Worm (Caenorhabditis elegans): ENCODE results near the gene ZK688.1.

ZK688.1 gene

DNA sequence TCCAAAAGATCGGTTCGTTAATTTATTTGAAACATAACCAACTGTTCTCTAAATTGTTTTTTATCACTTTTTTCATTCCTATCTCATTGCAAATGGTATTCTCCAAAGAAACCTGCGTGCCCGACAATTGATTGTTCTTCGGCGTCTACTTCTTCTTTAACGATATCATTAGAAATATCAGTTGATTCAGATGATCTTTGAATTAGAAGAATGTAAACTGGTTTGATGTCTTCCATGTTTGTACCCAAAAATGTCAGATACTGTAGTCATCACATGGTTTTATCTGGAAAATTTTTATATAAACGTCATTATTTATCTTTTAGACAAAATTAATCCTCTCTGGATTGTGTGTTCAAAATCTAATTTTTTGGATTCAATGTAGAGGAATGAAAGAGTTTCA, 11.6 kb upstream of the ZK688.1 start (continued):
- no peak for TF ChIP-seq ZK546.5 (tag; optimal IDR thresholded peaks at IDR 0.05)
- TF ChIP-seq ceh-82 (tag; optimal IDR thresholded peaks at IDR 0.05): no peak
- TF ChIP-seq alr-1 (tag; optimal IDR thresholded peaks at IDR 0.05): no peak
- no peak for TF ChIP-seq crh-2 (tag; optimal IDR thresholded peaks at IDR 0.05)
- no peak for TF ChIP-seq aly-2 (tag; optimal IDR thresholded peaks at IDR 0.05)
- TF ChIP-seq ztf-4 (tag; optimal IDR thresholded peaks at IDR 0.05): no peak
- TF ChIP-seq nhr-11 (tag; optimal IDR thresholded peaks at IDR 0.05): no peak
- peak; percentile 73 for TF ChIP-seq sma-9 (GFP tag; optimal IDR thresholded peaks at IDR 0.05)
- TF ChIP-seq sma-9 (tag; optimal IDR thresholded peaks at IDR 0.05): no peak
- TF ChIP-seq ztf-1 (GFP tag; conservative IDR thresholded peaks at IDR 0.05): no peak
- no peak for TF ChIP-seq unc-55 (GFP tag; optimal IDR thresholded peaks at IDR 0.05)
- no peak for TF ChIP-seq ama-1 (optimal IDR thresholded peaks at IDR 0.05)
- TF ChIP-seq Y55F3AM.14 (GFP tag; optimal IDR thresholded peaks at IDR 0.05): no peak

DNA sequence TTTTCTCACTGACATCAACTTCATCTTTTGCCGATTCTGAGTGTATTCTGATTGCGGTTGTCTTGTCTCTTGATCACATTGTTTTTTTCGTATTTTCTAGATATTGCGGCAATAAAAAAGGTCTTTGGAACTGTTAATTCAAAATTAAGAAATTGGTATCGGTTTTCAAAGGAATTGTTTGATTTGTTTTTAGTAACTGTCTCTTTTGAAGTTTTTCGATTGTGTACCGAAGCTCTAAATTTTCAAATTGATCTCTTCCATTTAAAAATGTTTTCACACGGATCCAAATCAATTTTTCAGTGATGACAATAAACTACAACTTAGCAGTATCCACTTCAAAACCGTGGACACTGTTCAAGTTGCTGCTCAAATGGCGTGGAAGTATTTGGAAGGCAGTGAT, 8.6 kb upstream of the ZK688.1 start, which contains the start of gene best-24:
Gene best-24, plus strand, starts transcription at position 301 of the 400 bp plus-strand sequence.
- TF ChIP-seq crh-2 (tag; optimal IDR thresholded peaks at IDR 0.05) (no peak), nhr-237 (tag; optimal IDR thresholded peaks at IDR 0.05) (no peak), sem-4 (tag; optimal IDR thresholded peaks at IDR 0.05) (no peak), unc-62 (GFP tag; optimal IDR thresholded peaks at IDR 0.05) (no peak), ztf-1 (GFP tag; conservative IDR thresholded peaks at IDR 0.05) (no peak)

DNA sequence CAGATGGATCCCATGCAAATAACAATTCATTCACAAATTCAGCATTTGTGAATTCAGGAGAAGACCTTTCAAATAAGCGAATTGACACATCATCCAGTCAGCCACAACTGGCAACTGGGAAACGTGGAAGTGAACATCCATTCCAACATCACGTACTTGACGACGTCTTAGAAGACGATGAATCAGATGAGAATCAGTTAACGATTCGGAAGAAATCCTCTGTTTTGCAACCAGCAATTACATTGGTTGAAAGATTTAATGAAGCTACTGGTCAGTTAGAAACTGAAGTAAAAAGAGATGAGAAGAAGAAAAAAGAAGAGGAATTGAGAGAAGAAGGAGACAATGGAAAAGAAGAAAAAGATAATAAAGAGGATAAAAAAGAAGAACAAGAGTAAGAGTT, 5.9 kb upstream of the ZK688.1 start:
- no peak for TF ChIP-seq unc-39 (tag; optimal IDR thresholded peaks at IDR 0.05)
- TF ChIP-seq ZK546.5 (tag; optimal IDR thresholded peaks at IDR 0.05): no peak
- no peak for TF ChIP-seq nhr-12 (tag; optimal IDR thresholded peaks at IDR 0.05)
- TF ChIP-seq nhr-21 (tag; optimal IDR thresholded peaks at IDR 0.05): no peak
- no peak for TF ChIP-seq nhr-129 (tag; optimal IDR thresholded peaks at IDR 0.05)

DNA sequence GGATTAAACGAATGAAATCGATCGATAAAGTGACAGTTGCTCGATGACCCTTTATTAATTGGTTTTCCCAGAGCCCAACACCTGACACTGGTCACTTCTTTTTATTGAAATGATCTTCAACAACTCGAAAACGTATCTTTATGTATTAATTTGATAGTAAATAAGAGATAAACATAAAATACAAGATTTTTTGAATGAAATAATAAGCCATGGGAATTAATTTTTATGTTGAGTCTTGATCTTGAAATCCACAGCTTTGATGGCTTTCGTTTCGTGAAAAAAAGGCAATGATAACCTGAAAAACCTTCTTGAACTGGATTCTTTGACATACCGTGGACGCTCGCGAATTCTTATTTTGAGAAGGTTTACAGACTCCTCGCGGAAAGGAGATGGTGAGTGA, 1.8 kb upstream of the ZK688.1 start, which contains the start of gene pcp-5:
Gene pcp-5, minus strand, starts transcription at position 101 of the 400 bp plus-strand sequence.
- TF ChIP-seq lsy-2 (tag; optimal IDR thresholded peaks at IDR 0.05): peak in 1 of 2 experiments; percentile 6
- TF ChIP-seq dmd-4 (tag; optimal IDR thresholded peaks at IDR 0.05): no peak
- no peak for TF ChIP-seq sma-3 (GFP tag; optimal IDR thresholded peaks at IDR 0.05)

DNA sequence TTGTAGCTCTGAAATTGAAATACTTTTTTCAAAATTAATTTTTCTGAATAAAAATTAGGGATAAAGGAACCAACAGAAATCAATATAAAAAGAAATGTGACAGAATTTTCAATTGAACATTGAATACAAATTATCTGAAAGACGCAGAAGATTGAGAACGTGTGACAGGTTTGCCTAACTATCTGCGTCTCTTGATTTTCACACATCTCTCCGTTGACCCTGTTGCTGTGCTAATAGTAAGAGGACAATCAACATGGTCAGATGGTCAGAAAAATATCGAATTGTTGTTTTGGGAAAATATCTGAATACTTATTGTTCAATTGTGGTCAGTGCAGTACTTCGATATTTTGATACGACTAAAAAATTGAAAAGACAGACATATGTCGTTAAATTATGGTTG, 2.3 kb downstream of the ZK688.1 start, which contains the start of gene ZK688.7:
Gene ZK688.7, minus strand, starts transcription at position 14 of the 400 bp plus-strand sequence.
- TF ChIP-seq alr-1 (tag; optimal IDR thresholded peaks at IDR 0.05): no peak
- TF ChIP-seq gmeb-1 (tag; optimal IDR thresholded peaks at IDR 0.05): no peak
- TF ChIP-seq mdl-1 (tag; optimal IDR thresholded peaks at IDR 0.05): no peak
- peak; percentile 56 for TF ChIP-seq nhr-25 (tag; optimal IDR thresholded peaks at IDR 0.05)
- TF ChIP-seq aly-2 (tag; optimal IDR thresholded peaks at IDR 0.05): no peak
- TF ChIP-seq lsy-2 (tag; optimal IDR thresholded peaks at IDR 0.05): peak in 1 of 2 experiments; percentile 38
- TF ChIP-seq sma-9 (GFP tag; optimal IDR thresholded peaks at IDR 0.05): no peak
- no peak for TF ChIP-seq sma-9 (tag; optimal IDR thresholded peaks at IDR 0.05)
- TF ChIP-seq nhr-6 (tag; optimal IDR thresholded peaks at IDR 0.05): no peak
- TF ChIP-seq lin-11 (tag; optimal IDR thresholded peaks at IDR 0.05): no peak
- TF ChIP-seq nhr-77 (tag; optimal IDR thresholded peaks at IDR 0.05): no peak
- TF ChIP-seq lin-13 (GFP tag; optimal IDR thresholded peaks at IDR 0.05): no peak
- TF ChIP-seq crh-2 (tag; optimal IDR thresholded peaks at IDR 0.05): peak; percentile 13
- no peak for TF ChIP-seq unc-55 (GFP tag; optimal IDR thresholded peaks at IDR 0.05)
- no peak for TF ChIP-seq nhr-23 (tag; optimal IDR thresholded peaks at IDR 0.05)
- no peak for TF ChIP-seq sma-3 (GFP tag; optimal IDR thresholded peaks at IDR 0.05)
- TF ChIP-seq ztf-4 (tag; optimal IDR thresholded peaks at IDR 0.05): no peak
- no peak for TF ChIP-seq ceh-16 (tag; optimal IDR thresholded peaks at IDR 0.05)
- TF ChIP-seq fos-1 (tag; optimal IDR thresholded peaks at IDR 0.05): peak; percentile 4
- no peak for TF ChIP-seq peb-1 (tag; optimal IDR thresholded peaks at IDR 0.05)
- TF ChIP-seq ama-1 (optimal IDR thresholded peaks at IDR 0.05): no peak
- peak; percentile 51 for TF ChIP-seq C34F6.9 (tag; optimal IDR thresholded peaks at IDR 0.05)
- no peak for TF ChIP-seq mab-5 (tag; optimal IDR thresholded peaks at IDR 0.05)
- TF ChIP-seq Y55F3AM.14 (GFP tag; optimal IDR thresholded peaks at IDR 0.05): no peak
- no peak for TF ChIP-seq unc-62 (GFP tag; optimal IDR thresholded peaks at IDR 0.05)
- TF ChIP-seq nhr-129 (tag; optimal IDR thresholded peaks at IDR 0.05): peak; percentile 57

All from whole organism, L2 larva.